Worm (Caenorhabditis elegans) whole organism, mixed stage, embryonic: ENCODE results near the gene mrps-33.

ENCODE experiments used
- ces-1 ChIP-seq: fragments of 150-350 bp; optimal IDR thresholded peaks from 2 replicates; lab custom pipeline; 2014; ENCODE audit warnings: missing biosample characterization, missing genetic modification reagents, missing genetic modification characterization
- elt-3 ChIP-seq: fragments of 150-350 bp; optimal IDR thresholded peaks from 2 replicates; lab custom pipeline; 2014; ENCODE audit warnings: missing biosample characterization, missing genetic modification characterization
- lsy-2 ChIP-seq: fragments of 150-350 bp; optimal IDR thresholded peaks from 2 replicates; lab custom pipeline; 2014; ENCODE audit warnings: missing biosample characterization, missing genetic modification characterization
- nhr-237 ChIP-seq: fragments of 150-350 bp; optimal IDR thresholded peaks from 2 replicates; lab custom pipeline; 2014; ENCODE audit warnings: missing biosample characterization, missing genetic modification characterization
- nhr-28 ChIP-seq: fragments of 150-350 bp; optimal IDR thresholded peaks from 2 replicates; lab custom pipeline; 2014; ENCODE audit warnings: missing biosample characterization, missing genetic modification characterization
- nhr-76 ChIP-seq: sonication (generic microtip); optimal IDR thresholded peaks from 2 replicates; lab custom pipeline; 2017; ENCODE audit warnings: missing biosample characterization, missing genetic modification characterization
- pha-4 ChIP-seq: fragments of 150-350 bp; optimal IDR thresholded peaks from 2 replicates; lab custom pipeline; 2018; ENCODE audit warnings: missing biosample characterization, missing genetic modification reagents, missing genetic modification characterization
- snpc-4 ChIP-seq: fragments of 150-350 bp; optimal IDR thresholded peaks from 2 replicates; lab custom pipeline; 2014; ENCODE audit warnings: missing biosample characterization, missing genetic modification characterization
- tbx-8 ChIP-seq: fragments of 200-800 bp; sonication (Bioruptor generic); optimal IDR thresholded peaks from 2 replicates; lab custom pipeline; 2018; ENCODE audit warnings: mild to moderate bottlenecking, missing genetic modification characterization, moderate library complexity, missing compliant biosample characterization
- unc-62 ChIP-seq: fragments of 150-350 bp; optimal IDR thresholded peaks from 2 replicates; lab custom pipeline; 2014; ENCODE audit warnings: missing biosample characterization, missing genetic modification reagents, missing genetic modification characterization
- zip-8 ChIP-seq: fragments of 150-350 bp; optimal IDR thresholded peaks from 2 replicates; lab custom pipeline; 2014; ENCODE audit warnings: missing biosample characterization, missing genetic modification characterization
- ztf-11 ChIP-seq: fragments of 150-350 bp; optimal IDR thresholded peaks from 2 replicates; lab custom pipeline; 2014; ENCODE audit warnings: missing biosample characterization, missing genetic modification characterization

DNA sequence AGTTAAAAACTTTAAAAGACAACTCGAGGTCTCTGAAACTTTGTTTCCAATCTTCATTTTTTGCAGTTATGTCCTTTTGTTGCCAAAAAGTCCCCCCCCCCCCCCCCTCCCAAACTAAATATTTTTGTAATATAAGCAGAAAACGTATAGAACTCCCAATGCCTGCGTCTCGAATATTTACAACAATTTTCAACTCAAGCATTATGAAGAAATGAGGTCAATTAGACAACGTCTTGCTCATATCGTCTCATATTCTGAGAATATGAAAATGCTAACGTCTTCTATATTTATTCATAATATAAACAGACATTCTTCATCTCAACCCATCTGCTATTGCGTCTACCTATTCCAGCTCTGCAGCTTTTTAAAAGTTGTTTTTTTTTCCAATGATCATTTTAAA, 21.7 kb downstream of the mrps-33 start, which contains the start of gene H23L24.1:
- no peak for TF ChIP-seq lsy-2 (tag; lab: Kevin White, UChicago)
- TF ChIP-seq tbx-8, result no peak
- no peak for TF ChIP-seq zip-8 (tag; lab: Kevin White, UChicago)
- no peak for TF ChIP-seq nhr-76
- no peak for TF ChIP-seq elt-3 (tag; lab: Kevin White, UChicago)
- no peak for TF ChIP-seq nhr-237
- no peak for TF ChIP-seq unc-62 (GFP tag; lab: Kevin White, UChicago)
- no peak for TF ChIP-seq ces-1 (GFP tag; lab: Kevin White, UChicago)
- TF ChIP-seq snpc-4 (tag; lab: Kevin White, UChicago), result no peak
- TF ChIP-seq pha-4, result no peak
- TF ChIP-seq nhr-28 (tag; lab: Kevin White, UChicago), result no peak
- no peak for TF ChIP-seq ztf-11
